Worm (Caenorhabditis elegans) whole organism, L4 larva: Measurements from ENCODE around the gene cyn-12.
"Not testable (repeated sequence)": the region's sequence is repeated elsewhere in the genome, so short reads cannot be mapped to it uniquely, and the experiment has no call there.

Experiments used
- F26F4.8 ChIP-seq: fragments of 200-800 bp; sonication (Bioruptor generic); conservative IDR thresholded peaks from 2 replicates; pipeline ENCODE4 v1.3.6; 2022; ENCODE audit warnings: missing genetic modification characterization, missing compliant biosample characterization
- arid-1 ChIP-seq: fragments of 200-800 bp; sonication (Bioruptor generic); conservative IDR thresholded peaks from 2 replicates; pipeline ENCODE4 v1.3.6; 2022; ENCODE audit warnings: missing genetic modification reagents, missing genetic modification characterization, missing compliant biosample characterization
- cey-2 ChIP-seq: sonication (generic microtip); optimal IDR thresholded peaks from 3 replicates; lab custom pipeline; 2017; ENCODE audit warnings: missing genetic modification characterization, mild to moderate bottlenecking, missing compliant biosample characterization, antibody characterized with exemption, borderline replicate concordance; ENCODE audit not compliant: insufficient read depth
- jun-1 ChIP-seq: fragments of 150-350 bp; optimal IDR thresholded peaks from 2 replicates; lab custom pipeline; 2014; ENCODE audit warnings: missing biosample characterization, missing genetic modification reagents, missing genetic modification characterization
- lin-1 ChIP-seq: fragments of 200-800 bp; sonication (Bioruptor generic); IDR thresholded peaks from 2 replicates; pipeline ENCODE4 v1.3.6; 2022; ENCODE audit warnings: missing genetic modification reagents, missing genetic modification characterization, missing compliant biosample characterization
- nhr-10 ChIP-seq: fragments of 150-350 bp; optimal IDR thresholded peaks from 2 replicates; lab custom pipeline; 2014; ENCODE audit warnings: missing biosample characterization, missing genetic modification characterization
- nhr-237 ChIP-seq: sonication (generic microtip); optimal IDR thresholded peaks from 2 replicates; lab custom pipeline; 2017; ENCODE audit warnings: missing biosample characterization, missing genetic modification characterization
- nhr-28 ChIP-seq: fragments of 150-350 bp; optimal IDR thresholded peaks from 2 replicates; lab custom pipeline; 2014; ENCODE audit warnings: missing biosample characterization, missing genetic modification characterization
- nhr-41 ChIP-seq: fragments of 200-800 bp; sonication (Bioruptor generic); IDR thresholded peaks from 2 replicates; pipeline ENCODE4 v1.3.6; 2022; ENCODE audit warnings: missing genetic modification reagents, missing genetic modification characterization, missing compliant biosample characterization
- pqm-1 ChIP-seq: sonication (generic microtip); optimal IDR thresholded peaks from 2 replicates; lab custom pipeline; 2017; ENCODE audit warnings: missing biosample characterization, missing genetic modification characterization
- spr-3 ChIP-seq: fragments of 200-800 bp; sonication (Bioruptor generic); optimal IDR thresholded peaks from 2 replicates; lab custom pipeline; 2018; ENCODE audit warnings: mild to moderate bottlenecking, missing genetic modification characterization, missing compliant biosample characterization
- tra-1 ChIP-seq: fragments of 200-800 bp; sonication (Bioruptor generic); IDR thresholded peaks from 2 replicates; pipeline ENCODE4 v1.3.6; 2022; ENCODE audit warnings: missing genetic modification reagents, missing genetic modification characterization, missing compliant biosample characterization

DNA sequence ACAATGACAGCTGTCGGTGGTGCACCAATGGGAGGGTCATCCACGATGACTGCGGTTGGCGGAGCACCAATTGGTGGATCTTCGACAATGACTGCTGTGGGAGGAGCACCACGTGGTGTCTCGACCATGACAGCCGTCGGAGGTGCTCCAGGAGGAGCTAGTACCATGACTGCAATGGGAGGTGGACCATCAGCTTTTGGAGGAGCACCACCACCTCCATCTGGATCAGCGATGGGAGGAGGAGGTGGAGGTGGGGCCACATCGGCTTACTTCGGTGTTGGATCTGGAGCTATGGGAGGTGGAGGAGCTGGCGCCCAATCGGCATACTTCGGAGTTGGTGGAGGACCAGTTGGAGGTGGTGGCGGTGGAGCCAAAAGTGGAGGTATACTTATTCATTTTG lies 20.7 kb downstream of the cyn-12 start:
- not testable (repeated sequence) for TF ChIP-seq cey-2 (tag; lab: Kevin White, UChicago); nhr-10 (tag; lab: Kevin White, UChicago); nhr-28 (tag; lab: Kevin White, UChicago); arid-1 (GFP tag; lab: Robert Waterston, UW); spr-3 (GFP tag; lab: Kevin White, UChicago); tra-1 (GFP tag; lab: Robert Waterston, UW); nhr-237; jun-1; pqm-1; lin-1; F26F4.8 (GFP tag; lab: Robert Waterston, UW); nhr-41 (GFP tag; lab: Robert Waterston, UW)
